Worm (Caenorhabditis elegans): Measurements from ENCODE around the gene Y56A3A.33.

ce11 chrIII:11991654-11992292 lies 11.0 kb downstream of the Y56A3A.33 start:
- TF ChIP-seq ama-1 (optimal IDR thresholded peaks at IDR 0.05) = no peak
- TF ChIP-seq hnd-1 (tag; optimal IDR thresholded peaks at IDR 0.05) = no peak
- TF ChIP-seq tra-4 (tag; optimal IDR thresholded peaks at IDR 0.05) = no peak
